Worm (Caenorhabditis elegans) whole organism, L1 larva: Measurements from ENCODE around the gene pas-1.

Source experiments
- C04F5.9 ChIP-seq: sonication (generic microtip); optimal IDR thresholded peaks from 2 replicates; lab custom pipeline; 2016; ENCODE audit warnings: missing genetic modification characterization, missing compliant biosample characterization
- F16B12.6 ChIP-seq: fragments of 150-350 bp; optimal IDR thresholded peaks from 2 replicates; lab custom pipeline; 2014; ENCODE audit warnings: missing biosample characterization, missing genetic modification characterization
- Y116A8C.19 ChIP-seq: sonication (generic microtip); optimal IDR thresholded peaks from 2 replicates; lab custom pipeline; 2016; ENCODE audit warnings: missing compliant biosample characterization, missing genetic modification characterization, borderline replicate concordance
- alr-1 ChIP-seq: fragments of 200-800 bp; sonication (Bioruptor generic); optimal IDR thresholded peaks from 2 replicates; lab custom pipeline; 2018; ENCODE audit warnings: borderline replicate concordance, mild to moderate bottlenecking, missing genetic modification characterization, missing compliant biosample characterization
- blmp-1 ChIP-seq: fragments of 150-350 bp; optimal IDR thresholded peaks from 2 replicates; lab custom pipeline; 2014; ENCODE audit warnings: missing biosample characterization, missing genetic modification characterization
- ceh-88 ChIP-seq: fragments of 200-800 bp; sonication (Bioruptor generic); IDR thresholded peaks from 2 replicates; pipeline ENCODE4 v1.3.6; 2022; ENCODE audit warnings: missing genetic modification characterization, missing compliant biosample characterization
- ces-1 ChIP-seq: fragments of 150-350 bp; optimal IDR thresholded peaks from 2 replicates; lab custom pipeline; 2014; ENCODE audit warnings: missing biosample characterization, missing genetic modification reagents, missing genetic modification characterization
- dpl-1 ChIP-seq, 3 experiments: fragments of 150-350 bp in 2 of 3; sonication (generic microtip) in 1 of 3; optimal IDR thresholded peaks; 2 replicates each; lab custom pipeline; 2014 to 2017; ENCODE audit warnings: missing biosample characterization in 3 of 3, missing genetic modification characterization in 3 of 3, missing genetic modification reagents in 3 of 3
- dsc-1 ChIP-seq: sonication (generic microtip); optimal IDR thresholded peaks from 2 replicates; lab custom pipeline; 2016; ENCODE audit warnings: mild to moderate bottlenecking, missing genetic modification characterization, missing compliant biosample characterization
- efl-1 ChIP-seq, 4 experiments: fragments of 150-350 bp; optimal IDR thresholded peaks in 3 of 4; peaks in 1 of 4; 1 replicate in 1 of 4; 2 replicates in 3 of 4; lab custom pipeline; 2014; ENCODE audit warnings: missing biosample characterization in 2 of 4, missing genetic modification characterization in 2 of 4, missing genetic modification reagents in 2 of 4
- efl-3 ChIP-seq: fragments of 200-800 bp; sonication (Bioruptor generic); optimal IDR thresholded peaks from 2 replicates; lab custom pipeline; 2018; ENCODE audit warnings: mild to moderate bottlenecking, missing genetic modification characterization, missing compliant biosample characterization
- ets-5 ChIP-seq: fragments of 200-800 bp; sonication (Bioruptor generic); IDR thresholded peaks from 2 replicates; pipeline ENCODE4 v1.3.6; 2022; ENCODE audit warnings: missing genetic modification characterization, missing compliant biosample characterization
- fkh-10 ChIP-seq: sonication (generic microtip); optimal IDR thresholded peaks from 2 replicates; lab custom pipeline; 2017; ENCODE audit warnings: missing biosample characterization, missing genetic modification reagents, missing genetic modification characterization
- fkh-8 ChIP-seq: sonication (generic microtip); optimal IDR thresholded peaks from 2 replicates; lab custom pipeline; 2016; ENCODE audit warnings: mild to moderate bottlenecking, missing genetic modification characterization, missing compliant biosample characterization
- hlh-17 ChIP-seq: fragments of 200-800 bp; sonication (Bioruptor generic); optimal IDR thresholded peaks from 2 replicates; lab custom pipeline; 2018; ENCODE audit warnings: missing genetic modification characterization, mild to moderate bottlenecking, missing compliant biosample characterization, moderate library complexity, borderline replicate concordance
- irx-1 ChIP-seq: sonication (generic microtip); optimal IDR thresholded peaks from 2 replicates; lab custom pipeline; 2016; ENCODE audit warnings: missing genetic modification characterization, missing compliant biosample characterization
- isw-1 ChIP-seq: fragments of 200-800 bp; sonication (Bioruptor generic); IDR thresholded peaks from 2 replicates; pipeline ENCODE4 v1.3.6; 2022; ENCODE audit warnings: missing genetic modification characterization, missing compliant biosample characterization
- lin-13 ChIP-seq: fragments of 150-350 bp; optimal IDR thresholded peaks from 2 replicates; lab custom pipeline; 2014; ENCODE audit warnings: missing biosample characterization, missing genetic modification reagents, missing genetic modification characterization
- lin-14 ChIP-seq: fragments of 200-800 bp; sonication (Bioruptor generic); optimal IDR thresholded peaks from 2 replicates; lab custom pipeline; 2018; ENCODE audit warnings: mild to moderate bottlenecking, missing genetic modification characterization, moderate library complexity, missing compliant biosample characterization
- lin-15B ChIP-seq: fragments of 150-350 bp; sonication (generic microtip); optimal IDR thresholded peaks from 3 replicates; lab custom pipeline; 2014; ENCODE audit warnings: missing biosample characterization, missing genetic modification characterization
- lin-35 ChIP-seq, 2 experiments: fragments of 150-350 bp; optimal IDR thresholded peaks; 2 replicates each; lab custom pipeline; 2014; ENCODE audit warnings: missing biosample characterization in 2 of 2, missing genetic modification characterization in 2 of 2, missing genetic modification reagents in 2 of 2
- mdl-1 ChIP-seq, 2 experiments: fragments of 150-350 bp; optimal IDR thresholded peaks; 2 replicates each; lab custom pipeline; 2014 to 2017; ENCODE audit warnings: missing biosample characterization in 2 of 2, missing genetic modification characterization in 2 of 2, inconsistent platforms in 1 of 2
- nhr-11 ChIP-seq: fragments of 150-350 bp; optimal IDR thresholded peaks from 2 replicates; lab custom pipeline; 2014; ENCODE audit warnings: missing biosample characterization, missing genetic modification characterization
- nhr-237 ChIP-seq: fragments of 150-350 bp; optimal IDR thresholded peaks from 2 replicates; lab custom pipeline; 2014; ENCODE audit warnings: missing biosample characterization, missing genetic modification characterization
- nhr-77 ChIP-seq: fragments of 150-350 bp; optimal IDR thresholded peaks from 2 replicates; lab custom pipeline; 2014; ENCODE audit warnings: missing biosample characterization, missing genetic modification characterization
- nhr-84 ChIP-seq: sonication (generic microtip); optimal IDR thresholded peaks from 2 replicates; lab custom pipeline; 2017; ENCODE audit warnings: missing biosample characterization, missing genetic modification characterization
- nhr-85 ChIP-seq: sonication (generic microtip); peaks from one replicate; lab custom pipeline; 2016; ENCODE audit warnings: missing genetic modification characterization, inconsistent platforms, missing compliant biosample characterization
- nhr-90 ChIP-seq: sonication (generic microtip); optimal IDR thresholded peaks from 2 replicates; lab custom pipeline; 2016; ENCODE audit warnings: mild to moderate bottlenecking, missing genetic modification characterization, missing compliant biosample characterization; ENCODE audit not compliant: poor library complexity
- skn-1 ChIP-seq: fragments of 150-350 bp; optimal IDR thresholded peaks from 2 replicates; lab custom pipeline; 2014; ENCODE audit warnings: missing biosample characterization, missing genetic modification characterization
- snpc-4 ChIP-seq: fragments of 150-350 bp; optimal IDR thresholded peaks from 2 replicates; lab custom pipeline; 2014; ENCODE audit warnings: missing biosample characterization, missing genetic modification characterization
- sox-4 ChIP-seq: sonication (generic microtip); optimal IDR thresholded peaks from 2 replicates; lab custom pipeline; 2016; ENCODE audit warnings: missing genetic modification characterization, missing compliant biosample characterization
- sptf-1 ChIP-seq: fragments of 150-350 bp; optimal IDR thresholded peaks from 2 replicates; lab custom pipeline; 2014; ENCODE audit warnings: missing biosample characterization, missing genetic modification characterization
- swsn-7 ChIP-seq: sonication (generic microtip); optimal IDR thresholded peaks from 2 replicates; lab custom pipeline; 2016; ENCODE audit warnings: missing genetic modification characterization, missing compliant biosample characterization
- tbx-2 ChIP-seq: sonication (generic microtip); optimal IDR thresholded peaks from 2 replicates; lab custom pipeline; 2016; ENCODE audit warnings: missing genetic modification characterization, missing compliant biosample characterization
- tlp-1 ChIP-seq: fragments of 150-350 bp; optimal IDR thresholded peaks from 2 replicates; lab custom pipeline; 2014; ENCODE audit warnings: missing biosample characterization, missing genetic modification characterization
- unc-30 ChIP-seq: sonication (generic microtip); optimal IDR thresholded peaks from 2 replicates; lab custom pipeline; 2017; ENCODE audit warnings: missing biosample characterization, missing genetic modification characterization
- unc-62 ChIP-seq: fragments of 150-350 bp; optimal IDR thresholded peaks from 2 replicates; lab custom pipeline; 2014; ENCODE audit warnings: missing biosample characterization, missing genetic modification reagents, missing genetic modification characterization
- vab-15 ChIP-seq: sonication (generic microtip); optimal IDR thresholded peaks from 2 replicates; lab custom pipeline; 2017; ENCODE audit warnings: missing genotype, mild to moderate bottlenecking, missing genetic modification characterization, missing compliant biosample characterization
- ztf-4 ChIP-seq: fragments of 150-350 bp; optimal IDR thresholded peaks from 2 replicates; lab custom pipeline; 2014; ENCODE audit warnings: missing biosample characterization, missing genetic modification characterization

The pas-1 gene

DNA sequence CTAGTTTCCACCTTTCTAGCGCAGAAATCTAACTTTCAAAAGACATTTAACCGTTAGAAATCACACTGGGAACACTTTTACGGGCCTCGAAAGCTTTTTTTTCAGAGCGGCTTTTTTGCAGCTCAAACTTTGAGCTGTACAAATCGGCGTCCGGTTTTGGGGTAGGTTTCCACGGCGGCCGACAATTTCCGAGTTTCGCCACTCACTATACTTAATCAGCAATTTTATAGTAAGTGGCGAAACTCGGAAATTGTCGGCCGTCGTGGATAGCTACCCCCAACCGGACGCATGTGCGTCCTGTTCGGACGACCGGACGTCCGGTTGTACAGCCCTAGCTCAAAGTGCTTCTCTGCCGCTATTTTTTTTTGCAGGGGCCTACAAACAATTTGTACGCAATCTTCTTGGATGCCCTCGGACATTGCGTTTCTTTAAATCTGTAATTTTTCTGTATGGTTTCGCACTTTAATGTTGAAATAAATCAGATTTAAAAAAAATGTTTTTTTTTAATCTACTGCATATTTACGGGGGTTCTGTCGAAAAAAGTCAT, 26.2 kb downstream of the pas-1 start:
- no peak for TF ChIP-seq skn-1 (tag; lab: Kevin White, UChicago)
- no peak for TF ChIP-seq blmp-1 (tag; lab: Kevin White, UChicago)
- TF ChIP-seq Y116A8C.19 (tag; lab: Kevin White, UChicago), result no peak
- no peak for TF ChIP-seq fkh-10 (GFP tag; lab: Kevin White, UChicago)
- no peak for TF ChIP-seq isw-1 (GFP tag; lab: Robert Waterston, UW)
- TF ChIP-seq efl-3 (GFP tag; lab: Kevin White, UChicago), result no peak
- TF ChIP-seq F16B12.6, result no peak
- no peak for TF ChIP-seq unc-30 (tag; lab: Kevin White, UChicago)
- TF ChIP-seq sptf-1 (tag; lab: Kevin White, UChicago), result no peak
- no peak for TF ChIP-seq mdl-1 (tag; optimal IDR thresholded peaks at IDR 0.05; lab: Kevin White, UChicago)
- TF ChIP-seq C04F5.9, result no peak
- TF ChIP-seq dsc-1 (tag; lab: Kevin White, UChicago), result no peak
- TF ChIP-seq sox-4 (tag; lab: Kevin White, UChicago), result no peak
- no peak for TF ChIP-seq nhr-237
- no peak for TF ChIP-seq nhr-85 (tag; lab: Kevin White, UChicago)
- no peak for TF ChIP-seq lin-15B (tag; lab: Kevin White, UChicago)
- no peak for TF ChIP-seq ceh-88
- no peak for TF ChIP-seq alr-1 (tag; lab: Kevin White, UChicago)
- no peak for TF ChIP-seq snpc-4 (tag; lab: Kevin White, UChicago)

DNA sequence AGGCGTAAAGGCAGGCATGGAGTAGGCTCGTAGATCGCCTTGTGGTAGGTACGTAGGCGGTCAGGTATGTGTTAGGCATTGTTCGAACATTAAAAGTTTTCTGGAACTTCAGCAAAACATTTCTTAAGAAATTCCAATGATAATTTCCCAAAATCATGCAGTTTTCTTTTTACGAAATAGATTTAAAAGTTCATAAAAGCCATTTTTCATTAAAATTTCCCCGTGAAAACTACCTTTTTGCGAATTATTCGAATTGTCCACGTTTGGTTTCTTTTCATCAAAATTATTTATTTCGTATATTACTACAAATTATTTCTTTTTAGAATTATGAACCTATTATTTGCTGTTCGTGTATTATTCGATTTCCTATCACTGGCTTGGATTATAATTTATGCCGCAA, 27.7 kb downstream of the pas-1 start, which contains the start of gene C15H11.13:
C15H11.13 (plus strand) TSS at position 301 of the 400 bp plus-strand sequence.
- TF ChIP-seq lin-14 (GFP tag; lab: Kevin White, UChicago), result no peak
- no peak for TF ChIP-seq nhr-77 (tag; lab: Kevin White, UChicago)
- no peak for TF ChIP-seq unc-62 (GFP tag; lab: Kevin White, UChicago)
- TF ChIP-seq isw-1 (GFP tag; lab: Robert Waterston, UW), result no peak
- TF ChIP-seq F16B12.6, result no peak
- TF ChIP-seq efl-1 (optimal IDR thresholded peaks at IDR 0.05; lab: Kevin White, UChicago), result no peak
- TF ChIP-seq efl-1 (GFP tag; optimal IDR thresholded peaks at IDR 0.05 in 1 of 2; lab: Kevin White, UChicago), result no peak
- no peak for TF ChIP-seq ztf-4 (tag; lab: Kevin White, UChicago)
- no peak for TF ChIP-seq Y116A8C.19 (tag; lab: Kevin White, UChicago)
- no peak for TF ChIP-seq ceh-88
- no peak for TF ChIP-seq ces-1 (GFP tag; lab: Kevin White, UChicago)
- TF ChIP-seq fkh-8 (tag; lab: Kevin White, UChicago), result no peak
- TF ChIP-seq, all 84 proteins: peak for 0

DNA sequence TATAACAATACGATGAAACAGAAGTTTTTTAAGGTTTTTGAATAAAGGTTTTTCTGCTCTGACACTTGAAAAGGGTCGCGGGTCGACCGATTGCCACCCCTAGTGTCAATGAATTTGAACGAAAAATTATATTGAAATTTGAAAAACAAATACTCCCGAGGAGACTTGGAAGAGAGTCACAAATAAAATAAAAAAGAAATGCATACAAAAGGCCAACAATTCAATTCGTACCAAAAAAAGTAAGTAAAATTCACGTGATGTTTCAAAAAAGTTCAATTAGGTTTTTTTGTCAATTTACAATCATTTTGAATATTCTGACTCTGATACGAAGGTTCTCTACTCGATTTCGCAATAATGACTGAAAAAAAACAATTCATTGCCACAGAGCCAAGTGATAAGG, 28.9 kb downstream of the pas-1 start, which contains the start of gene C15H11.1:
C15H11.1 (plus strand) TSS at position 301 of the 400 bp plus-strand sequence.
- TF ChIP-seq nhr-11 (tag; lab: Kevin White, UChicago) (no peak), tbx-2 (tag; lab: Kevin White, UChicago) (no peak), fkh-8 (tag; lab: Kevin White, UChicago) (no peak), nhr-90 (tag; lab: Kevin White, UChicago) (no peak), blmp-1 (tag; lab: Kevin White, UChicago) (no peak), fkh-10 (GFP tag; lab: Kevin White, UChicago) (no peak), lin-13 (no peak), irx-1 (tag; lab: Kevin White, UChicago) (no peak), F16B12.6 (no peak), dpl-1 (GFP tag; optimal IDR thresholded peaks at IDR 0.05; lab: Kevin White, UChicago) (no peak), vab-15 (no peak), tlp-1 (no peak), swsn-7 (no peak), nhr-84 (tag; lab: Kevin White, UChicago) (no peak), hlh-17 (no peak), lin-35 (GFP tag; optimal IDR thresholded peaks at IDR 0.05; lab: Kevin White, UChicago) (no peak), ets-5 (GFP tag; lab: Robert Waterston, UW) (no peak)
